Worm (Caenorhabditis elegans) whole organism, young adult: ENCODE data around the gene C54D2.6.

Experiments used
- B0019.2 ChIP-seq: fragments of 200-800 bp; sonication (Bioruptor generic); conservative IDR thresholded peaks from 2 replicates; pipeline ENCODE4 v1.3.6; 2022; ENCODE audit warnings: missing genetic modification reagents, missing genetic modification characterization, missing compliant biosample characterization
- B0035.1 ChIP-seq: sonication (generic microtip); optimal IDR thresholded peaks from 2 replicates; lab custom pipeline; 2016; ENCODE audit warnings: missing genetic modification characterization, mild to moderate bottlenecking, missing compliant biosample characterization, missing genotype, missing genetic modification reagents
- B0336.3 ChIP-seq: fragments of 200-800 bp; sonication (Bioruptor generic); IDR thresholded peaks from 2 replicates; pipeline ENCODE4 v1.3.6; 2022; ENCODE audit warnings: missing genetic modification characterization, missing compliant biosample characterization
- D2030.7 ChIP-seq: fragments of 200-800 bp; sonication (Bioruptor generic); IDR thresholded peaks from 2 replicates; pipeline ENCODE4 v1.3.6; 2022; ENCODE audit warnings: missing genetic modification reagents, missing genetic modification characterization, missing compliant biosample characterization
- F10E7.11 ChIP-seq: sonication (generic microtip); optimal IDR thresholded peaks from 2 replicates; lab custom pipeline; 2017; ENCODE audit warnings: mild to moderate bottlenecking, missing genetic modification characterization, moderate library complexity, missing compliant biosample characterization
- F37B4.10 ChIP-seq: fragments of 200-800 bp; sonication (Bioruptor generic); IDR thresholded peaks from 2 replicates; pipeline ENCODE4 v1.3.6; 2022; ENCODE audit warnings: missing genetic modification characterization, missing compliant biosample characterization
- F55B11.4 ChIP-seq: sonication (generic microtip); optimal IDR thresholded peaks from 2 replicates; lab custom pipeline; 2016; ENCODE audit warnings: missing compliant biosample characterization, missing genetic modification characterization, borderline replicate concordance; ENCODE audit not compliant: insufficient read depth
- F57A8.1 ChIP-seq: fragments of 200-800 bp; sonication (Bioruptor generic); optimal IDR thresholded peaks from 2 replicates; lab custom pipeline; 2018; ENCODE audit warnings: mild to moderate bottlenecking, missing genetic modification characterization, moderate library complexity, missing compliant biosample characterization
- K11D2.4 ChIP-seq: fragments of 200-800 bp; sonication (Bioruptor generic); IDR thresholded peaks from 2 replicates; pipeline ENCODE4 v1.3.6; 2022; ENCODE audit warnings: missing genetic modification reagents, missing genetic modification characterization, missing compliant biosample characterization
- K12H6.12 ChIP-seq: fragments of 200-800 bp; sonication (Bioruptor generic); optimal IDR thresholded peaks from 2 replicates; lab custom pipeline; 2018; ENCODE audit warnings: mild to moderate bottlenecking, missing genetic modification characterization, missing compliant biosample characterization
- T07F8.4 ChIP-seq: sonication (generic microtip); optimal IDR thresholded peaks from 2 replicates; lab custom pipeline; 2016; ENCODE audit warnings: mild to moderate bottlenecking, missing genetic modification characterization, moderate library complexity, missing compliant biosample characterization
- T26A5.8 ChIP-seq: sonication (generic microtip); optimal IDR thresholded peaks from 2 replicates; lab custom pipeline; 2016; ENCODE audit warnings: missing genetic modification characterization, missing compliant biosample characterization
- attf-5 ChIP-seq: fragments of 200-800 bp; sonication (Bioruptor generic); optimal IDR thresholded peaks from 2 replicates; lab custom pipeline; 2018; ENCODE audit warnings: mild to moderate bottlenecking, missing genetic modification characterization, missing compliant biosample characterization
- attf-6 ChIP-seq: fragments of 200-800 bp; sonication (Bioruptor generic); IDR thresholded peaks from 2 replicates; pipeline ENCODE4 v1.3.6; 2022; ENCODE audit warnings: missing genetic modification reagents, missing genetic modification characterization, missing compliant biosample characterization
- ccch-3 ChIP-seq: fragments of 200-800 bp; sonication (Bioruptor generic); optimal IDR thresholded peaks from 2 replicates; lab custom pipeline; 2018; ENCODE audit warnings: mild to moderate bottlenecking, missing genetic modification characterization, missing compliant biosample characterization
- cebp-1 ChIP-seq, 2 experiments: fragments of 200-800 bp in 1 of 2; sonication (Bioruptor generic) in 1 of 2; sonication (generic microtip) in 1 of 2; IDR thresholded peaks in 1 of 2; optimal IDR thresholded peaks in 1 of 2; 2 replicates each; pipeline versions ENCODE4 v1.3.6 to Lab custom; 2017 to 2022; ENCODE audit warnings: missing compliant biosample characterization in 2 of 2, missing genetic modification characterization in 2 of 2, mild to moderate bottlenecking in 1 of 2, missing genetic modification reagents in 1 of 2, moderate library complexity in 1 of 2
- ceh-79 ChIP-seq: sonication (generic microtip); optimal IDR thresholded peaks from 2 replicates; lab custom pipeline; 2017; ENCODE audit warnings: mild to moderate bottlenecking, missing genetic modification characterization, missing compliant biosample characterization
- egrh-3 ChIP-seq: fragments of 200-800 bp; sonication (Bioruptor generic); IDR thresholded peaks from 2 replicates; pipeline ENCODE4 v1.3.6; 2022; ENCODE audit warnings: missing genetic modification reagents, missing genetic modification characterization, missing compliant biosample characterization
- ekl-4 ChIP-seq: fragments of 200-800 bp; sonication (Bioruptor generic); IDR thresholded peaks from 2 replicates; pipeline ENCODE4 v1.3.6; 2022; ENCODE audit warnings: missing genetic modification reagents, missing genetic modification characterization, missing compliant biosample characterization
- hmg-1.2 ChIP-seq: fragments of 200-800 bp; sonication (Bioruptor generic); IDR thresholded peaks from 2 replicates; pipeline ENCODE4 v1.3.6; 2022; ENCODE audit warnings: missing genetic modification reagents, missing genetic modification characterization, missing compliant biosample characterization
- hrde-1 ChIP-seq: sonication (generic microtip); optimal IDR thresholded peaks from 2 replicates; lab custom pipeline; 2016; ENCODE audit warnings: missing genetic modification characterization, mild to moderate bottlenecking, missing compliant biosample characterization, moderate library complexity, missing genotype, missing genetic modification reagents, borderline replicate concordance
- hsf-1 ChIP-seq: fragments of 200-800 bp; sonication (Bioruptor generic); IDR thresholded peaks from 2 replicates; pipeline ENCODE4 v1.3.6; 2022; ENCODE audit warnings: missing genetic modification reagents, missing genetic modification characterization, missing compliant biosample characterization
- let-526 ChIP-seq: fragments of 200-800 bp; sonication (Bioruptor generic); IDR thresholded peaks from 2 replicates; pipeline ENCODE4 v1.3.6; 2022; ENCODE audit warnings: missing genetic modification reagents, missing genetic modification characterization, missing compliant biosample characterization
- lin-40 ChIP-seq: sonication (generic microtip); optimal IDR thresholded peaks from 2 replicates; lab custom pipeline; 2016; ENCODE audit warnings: missing genetic modification characterization, mild to moderate bottlenecking, missing compliant biosample characterization, missing genotype, missing genetic modification reagents
- lsy-27 ChIP-seq: sonication (generic microtip); optimal IDR thresholded peaks from 2 replicates; lab custom pipeline; 2017; ENCODE audit warnings: missing genetic modification characterization, mild to moderate bottlenecking, missing compliant biosample characterization, antibody characterized with exemption, missing genotype, borderline replicate concordance; ENCODE audit not compliant: insufficient read depth
- madf-3 ChIP-seq: fragments of 200-800 bp; sonication (Bioruptor generic); IDR thresholded peaks from 2 replicates; pipeline ENCODE4 v1.3.6; 2022; ENCODE audit warnings: missing genetic modification reagents, missing genetic modification characterization, missing compliant biosample characterization
- nfya-1 ChIP-seq: sonication (generic microtip); optimal IDR thresholded peaks from 2 replicates; lab custom pipeline; 2017; ENCODE audit warnings: antibody characterized with exemption, missing compliant biosample characterization, missing genetic modification characterization, borderline replicate concordance; ENCODE audit not compliant: insufficient read depth
- nhr-179 ChIP-seq: sonication (generic microtip); optimal IDR thresholded peaks from 2 replicates; lab custom pipeline; 2016; ENCODE audit warnings: mild to moderate bottlenecking, missing genetic modification characterization, missing compliant biosample characterization
- nhr-27 ChIP-seq: fragments of 200-800 bp; sonication (Bioruptor generic); optimal IDR thresholded peaks from 2 replicates; lab custom pipeline; 2018; ENCODE audit warnings: mild to moderate bottlenecking, missing genetic modification characterization, moderate library complexity, missing compliant biosample characterization
- nhr-80 ChIP-seq: sonication (generic microtip); optimal IDR thresholded peaks from 2 replicates; lab custom pipeline; 2016; ENCODE audit warnings: missing genetic modification characterization, missing compliant biosample characterization
- nhr-90 ChIP-seq: sonication (generic microtip); optimal IDR thresholded peaks from 2 replicates; lab custom pipeline; 2016; ENCODE audit warnings: missing genotype, mild to moderate bottlenecking, missing genetic modification characterization, missing compliant biosample characterization
- pha-4 ChIP-seq: fragments of 150-350 bp; sonication (generic microtip); optimal IDR thresholded peaks from 2 replicates; lab custom pipeline; 2014; ENCODE audit warnings: missing biosample characterization, missing genetic modification reagents, missing genetic modification characterization
- rcor-1 ChIP-seq: fragments of 200-800 bp; sonication (Bioruptor generic); IDR thresholded peaks from 2 replicates; pipeline ENCODE4 v1.3.6; 2022; ENCODE audit warnings: missing genetic modification reagents, missing genetic modification characterization, missing compliant biosample characterization
- rec-8 ChIP-seq, 2 experiments: sonication (generic microtip); optimal IDR thresholded peaks; 2 replicates each; lab custom pipeline; 2016; ENCODE audit warnings: mild to moderate bottlenecking in 2 of 2, missing genetic modification characterization in 2 of 2, missing genetic modification reagents in 2 of 2, missing genotype in 2 of 2, missing biosample characterization in 1 of 2, missing compliant biosample characterization in 1 of 2, moderate library complexity in 1 of 2
- somi-1 ChIP-seq: fragments of 200-800 bp; sonication (Bioruptor generic); optimal IDR thresholded peaks from 2 replicates; lab custom pipeline; 2018; ENCODE audit warnings: mild to moderate bottlenecking, missing genetic modification characterization, missing compliant biosample characterization
- unc-62 ChIP-seq: fragments of 150-350 bp; optimal IDR thresholded peaks from 2 replicates; lab custom pipeline; 2014; ENCODE audit warnings: missing biosample characterization, missing genetic modification reagents, missing genetic modification characterization
- ztf-26 ChIP-seq: sonication (generic microtip); optimal IDR thresholded peaks from 2 replicates; lab custom pipeline; 2017; ENCODE audit warnings: missing genetic modification characterization, missing compliant biosample characterization
- ztf-28 ChIP-seq: fragments of 200-800 bp; sonication (Bioruptor generic); IDR thresholded peaks from 2 replicates; pipeline ENCODE4 v1.3.6; 2022; ENCODE audit warnings: missing genetic modification reagents, missing genetic modification characterization, missing compliant biosample characterization
- ztf-6 ChIP-seq: fragments of 200-800 bp; sonication (Bioruptor generic); IDR thresholded peaks from 2 replicates; pipeline ENCODE4 v1.3.6; 2022; ENCODE audit warnings: missing genetic modification reagents, missing genetic modification characterization, missing compliant biosample characterization

The C54D2.6 gene

DNA sequence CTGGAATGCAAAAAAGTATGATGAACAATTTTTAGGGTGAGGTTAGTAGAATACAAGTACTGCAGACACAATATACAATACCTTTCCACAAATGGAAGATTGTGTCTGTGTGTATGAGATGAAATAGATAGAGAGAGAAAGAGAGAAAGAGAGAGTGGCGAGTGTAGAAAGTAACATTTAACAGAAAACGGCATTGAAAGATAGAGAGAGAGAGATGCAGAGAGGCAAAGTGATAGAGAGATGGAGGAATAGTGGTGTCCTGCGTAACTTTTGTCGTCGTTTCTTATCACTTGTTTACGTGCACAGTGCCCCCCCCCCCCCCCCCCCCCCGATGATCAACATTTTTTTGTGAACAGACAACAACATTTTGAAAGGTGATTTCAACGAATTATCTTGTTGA is 32.6 kb downstream of the C54D2.6 start (continued):
- TF ChIP-seq nhr-179 (tag; lab: Kevin White, UChicago) (no peak), ztf-28 (GFP tag; lab: Robert Waterston, UW) (no peak), attf-6 (GFP tag; lab: Robert Waterston, UW) (no peak)
- TF ChIP-seq, all 124 proteins: peak for 7

DNA sequence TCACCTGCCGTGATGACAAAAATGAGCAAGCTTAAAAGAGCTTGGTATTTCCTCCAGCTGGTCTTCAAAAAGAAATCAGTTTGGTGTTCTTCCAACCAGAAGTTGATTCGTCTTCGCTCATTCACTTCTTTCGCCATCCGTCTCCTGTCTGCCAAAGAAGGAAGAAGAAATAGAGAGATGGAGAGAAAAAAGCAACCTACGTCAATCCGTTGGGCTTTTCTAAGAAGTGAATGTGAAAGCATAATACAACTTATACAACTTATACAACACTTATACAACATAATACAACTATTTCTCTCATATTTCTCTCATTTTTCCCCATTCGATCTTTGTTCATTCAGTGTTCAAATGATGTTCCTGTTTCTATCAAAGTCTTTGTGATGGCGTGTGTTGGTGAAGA is 36.3 kb downstream of the C54D2.6 start:
- TF ChIP-seq attf-6 (GFP tag; lab: Robert Waterston, UW) (no peak), F57A8.1 (no peak), hrde-1 (tag; lab: Kevin White, UChicago) (no peak), T07F8.4 (tag; lab: Kevin White, UChicago) (no peak), B0336.3 (GFP tag; lab: Robert Waterston, UW) (no peak), nhr-90 (tag; lab: Kevin White, UChicago) (no peak), F55B11.4 (tag; lab: Kevin White, UChicago) (no peak), hsf-1 (GFP tag; lab: Robert Waterston, UW) (no peak), rec-8 (tag; optimal IDR thresholded peaks at IDR 0.05; lab: Kevin White, UChicago) (no peak), D2030.7 (GFP tag; lab: Robert Waterston, UW) (no peak)

DNA sequence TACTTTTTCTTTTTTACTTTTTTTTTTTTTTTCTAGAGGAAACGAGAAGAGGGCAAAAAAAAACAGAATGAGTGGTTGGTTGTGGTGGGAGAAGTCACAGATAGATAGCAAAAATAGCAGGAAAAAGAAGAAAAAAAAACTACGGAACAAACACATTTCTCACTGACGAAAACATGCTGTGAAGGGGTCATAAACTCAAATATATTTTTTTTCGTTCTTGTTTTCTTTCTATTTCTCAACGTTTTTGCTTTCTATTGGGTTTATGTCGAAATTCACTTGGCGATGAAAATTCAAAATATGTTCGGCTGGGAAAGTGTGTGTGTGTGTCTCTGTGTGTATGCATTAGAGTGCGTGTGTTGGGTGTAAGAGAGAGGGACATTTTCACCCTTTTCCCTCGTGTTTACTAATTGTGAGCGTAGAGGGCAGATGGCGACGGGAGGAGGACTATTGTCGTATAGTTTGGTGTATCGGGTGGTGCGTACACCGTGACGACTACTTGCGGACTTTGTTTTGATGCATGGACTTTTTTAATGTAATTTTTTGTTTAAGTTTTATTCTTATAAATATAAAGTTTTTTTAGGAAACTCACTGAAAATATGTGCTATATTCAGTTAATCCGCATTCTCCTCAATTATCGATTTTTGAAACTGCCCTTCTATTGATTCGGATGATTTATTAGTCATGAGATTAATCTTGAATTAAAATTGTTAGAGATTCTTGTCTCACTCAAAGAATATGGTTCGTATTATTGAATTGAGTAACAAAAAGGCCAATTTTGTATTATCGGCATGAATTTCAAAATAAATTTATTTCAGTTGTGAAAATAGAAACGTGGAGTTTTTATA is 37.7 kb downstream of the C54D2.6 start:
- TF ChIP-seq rec-8 (tag; optimal IDR thresholded peaks at IDR 0.05; lab: Kevin White, UChicago) (no peak), attf-5 (GFP tag; lab: Kevin White, UChicago) (peak; percentile 48), let-526 (GFP tag; lab: Robert Waterston, UW) (0 out of 2 replicates have a peak, but pooled peaks have one; percentile 32), somi-1 (peak; percentile 4), cebp-1 (GFP tag; IDR thresholded peaks at IDR 0.05; lab: Robert Waterston, UW) (no peak; the same call in 1 of the 2 replicates), cebp-1 (tag; optimal IDR thresholded peaks at IDR 0.05; lab: Kevin White, UChicago) (peak; percentile 87), lin-40 (peak; percentile 8), F10E7.11 (tag; lab: Kevin White, UChicago) (no peak), ekl-4 (GFP tag; lab: Robert Waterston, UW) (no peak), T26A5.8 (no peak), ztf-26 (tag; lab: Kevin White, UChicago) (peak; percentile 3), B0019.2 (GFP tag; lab: Robert Waterston, UW) (no peak), K12H6.12 (tag; lab: Kevin White, UChicago) (peak; percentile 10), ccch-3 (GFP tag; lab: Kevin White, UChicago) (no peak), unc-62 (no peak), ceh-79 (tag; lab: Kevin White, UChicago) (no peak), nhr-80 (tag; lab: Kevin White, UChicago) (peak; percentile 33), nfya-1 (no peak), pha-4 (tag; lab: Kevin White, UChicago) (no peak), hmg-1.2 (GFP tag; lab: Robert Waterston, UW) (peak; percentile 15; the same call in 1 of the 2 replicates), rcor-1 (GFP tag; lab: Robert Waterston, UW) (no peak), F37B4.10 (GFP tag; lab: Robert Waterston, UW) (no peak), nhr-27 (tag; lab: Kevin White, UChicago) (no peak), B0035.1 (no peak), hrde-1 (tag; lab: Kevin White, UChicago) (no peak), madf-3 (GFP tag; lab: Robert Waterston, UW) (no peak), egrh-3 (GFP tag; lab: Robert Waterston, UW) (no peak), K11D2.4 (GFP tag; lab: Robert Waterston, UW) (no peak), lsy-27 (tag; lab: Kevin White, UChicago) (no peak), ztf-6 (GFP tag; lab: Robert Waterston, UW) (no peak)
